Worm (Caenorhabditis elegans) whole organism, late embryonic: ENCODE measurements around the gene srw-109.

Experiments used
- ceh-19 ChIP-seq: fragments of 200-800 bp; sonication (Bioruptor generic); optimal IDR thresholded peaks from 2 replicates; lab custom pipeline; 2018; ENCODE audit warnings: mild to moderate bottlenecking, missing genetic modification characterization, missing compliant biosample characterization
- elt-2 ChIP-seq: sonication (generic microtip); optimal IDR thresholded peaks from 2 replicates; lab custom pipeline; 2016; ENCODE audit warnings: missing genetic modification reagents, missing genetic modification characterization, missing compliant biosample characterization
- mec-3 ChIP-seq: sonication (generic microtip); optimal IDR thresholded peaks from 2 replicates; lab custom pipeline; 2016; ENCODE audit warnings: borderline replicate concordance, missing genetic modification characterization, missing compliant biosample characterization
- nhr-232 ChIP-seq: sonication (generic microtip); optimal IDR thresholded peaks from 2 replicates; lab custom pipeline; 2016; ENCODE audit warnings: missing genetic modification characterization, missing compliant biosample characterization
- odd-2 ChIP-seq: sonication (generic microtip); optimal IDR thresholded peaks from 2 replicates; lab custom pipeline; 2017; ENCODE audit warnings: antibody characterized with exemption, mild to moderate bottlenecking, missing genetic modification characterization, missing compliant biosample characterization

ce11 chrV:626321-626720, 17.6 kb upstream of the srw-109 start, which contains the start of gene F48G7.7:
- TF ChIP-seq ceh-19 (GFP tag; lab: Kevin White, UChicago) = no peak
- no peak for TF ChIP-seq elt-2
- TF ChIP-seq mec-3 (tag; lab: Kevin White, UChicago) = no peak
- no peak for TF ChIP-seq odd-2 (tag; lab: Kevin White, UChicago)
- no peak for TF ChIP-seq nhr-232 (tag; lab: Kevin White, UChicago)
